Worm (Caenorhabditis elegans): ENCODE results near the gene mdt-6.
"Not testable (repeated sequence)": the region's sequence is repeated elsewhere in the genome, so short reads cannot be mapped to it uniquely, and the experiment has no call there.

DNA sequence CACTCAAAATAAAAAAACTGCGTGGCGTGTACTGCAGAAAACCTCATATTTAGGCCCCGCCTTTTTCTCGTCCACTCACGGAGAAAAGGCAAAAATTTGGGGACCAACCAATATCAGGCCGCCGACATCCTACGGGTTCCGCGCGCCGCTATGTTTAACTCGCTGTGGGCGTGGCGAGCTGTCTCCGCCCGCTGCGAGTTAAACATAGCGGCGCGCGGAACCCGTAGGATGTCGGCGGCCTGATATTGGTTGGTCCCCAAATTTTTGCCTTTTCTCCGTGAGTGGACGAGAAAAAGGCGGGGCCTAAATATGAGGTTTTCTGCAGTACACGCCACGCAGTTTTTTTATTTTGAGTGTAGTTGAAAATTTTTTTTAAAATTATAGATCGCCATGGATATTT, 3.4 kb upstream of the mdt-6 start, which contains the start of gene tmem-258:
- not testable (repeated sequence) for TF ChIP-seq ama-1 (optimal IDR thresholded peaks at IDR 0.05); ceh-36 (tag; optimal IDR thresholded peaks at IDR 0.05); sea-1 (GFP tag; conservative IDR thresholded peaks at IDR 0.05); tbx-11 (GFP tag; IDR thresholded peaks at IDR 0.05)
